Worm (Caenorhabditis elegans): ENCODE data around the gene chil-7.

DNA sequence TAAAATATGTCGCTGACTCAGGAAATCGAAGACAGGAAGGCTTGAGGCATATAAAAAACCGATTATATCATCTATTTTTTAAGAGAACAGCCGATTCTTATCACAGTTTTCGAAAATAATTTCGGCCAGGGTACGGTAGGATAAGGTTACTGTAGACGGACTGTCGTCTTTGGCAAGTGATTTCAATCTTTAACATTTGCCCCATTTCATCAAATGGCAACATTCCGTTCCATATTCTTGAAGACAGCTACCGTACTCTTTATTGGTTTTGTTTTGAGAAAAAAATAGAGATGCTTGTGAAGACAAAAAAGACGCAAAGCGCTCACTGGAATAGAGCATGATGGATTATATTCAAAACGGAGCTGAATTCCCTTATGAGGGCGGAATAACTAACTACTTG lies 27.8 kb upstream of the chil-7 start:
- TF ChIP-seq ama-1 (optimal IDR thresholded peaks at IDR 0.05) (no peak), pes-1 (GFP tag; IDR thresholded peaks at IDR 0.05) (no peak), F13C5.2 (tag; optimal IDR thresholded peaks at IDR 0.05) (no peak), ceh-36 (tag; optimal IDR thresholded peaks at IDR 0.05) (no peak), flt-1 (GFP tag; IDR thresholded peaks at IDR 0.05) (no peak)

All from whole organism, early embryonic.